Worm (Caenorhabditis elegans) whole organism, L4 larva: ENCODE results near the gene C35C5.8.

Source experiments
- F44E2.7 ChIP-seq: fragments of 200-800 bp; sonication (Bioruptor generic); IDR thresholded peaks from 2 replicates; pipeline ENCODE4 v2.1.2; 2022; ENCODE audit warnings: missing genetic modification characterization, missing compliant biosample characterization
- Y48G9A.11 ChIP-seq: fragments of 200-800 bp; sonication (Bioruptor generic); IDR thresholded peaks from 2 replicates; pipeline ENCODE4 v1.3.6; 2022; ENCODE audit warnings: missing genetic modification reagents, missing genetic modification characterization, missing compliant biosample characterization
- daf-16 ChIP-seq, 3 experiments: sonication (generic microtip); optimal IDR thresholded peaks; 2 replicates each; lab custom pipeline; 2016 to 2017; ENCODE audit warnings: missing genetic modification characterization in 3 of 3, missing genetic modification reagents in 3 of 3, mild to moderate bottlenecking in 2 of 3, missing compliant biosample characterization in 2 of 3, missing biosample characterization in 1 of 3, moderate library complexity in 1 of 3
- dmd-6 ChIP-seq: fragments of 200-800 bp; sonication (Bioruptor generic); IDR thresholded peaks from 2 replicates; pipeline ENCODE4 v1.3.6; 2022; ENCODE audit warnings: missing genetic modification reagents, missing genetic modification characterization, missing compliant biosample characterization
- snpc-4 ChIP-seq: fragments of 150-350 bp; optimal IDR thresholded peaks from 2 replicates; lab custom pipeline; 2014; ENCODE audit warnings: missing biosample characterization, missing genetic modification characterization
- unc-62 ChIP-seq, 3 experiments: fragments of 150-350 bp in 1 of 3; sonication (generic microtip); optimal IDR thresholded peaks in 2 of 3; peaks in 1 of 3; 1 replicate in 1 of 3; 2 replicates in 2 of 3; lab custom pipeline; 2014 to 2017; ENCODE audit warnings: missing biosample characterization in 3 of 3, missing genetic modification characterization in 3 of 3, missing genetic modification reagents in 3 of 3, missing genotype in 1 of 3
- vab-7 ChIP-seq: fragments of 200-800 bp; sonication (Bioruptor generic); IDR thresholded peaks from 2 replicates; pipeline ENCODE4 v1.3.6; 2022; ENCODE audit warnings: missing genetic modification reagents, missing genetic modification characterization, missing compliant biosample characterization

The C35C5.8 gene

DNA sequence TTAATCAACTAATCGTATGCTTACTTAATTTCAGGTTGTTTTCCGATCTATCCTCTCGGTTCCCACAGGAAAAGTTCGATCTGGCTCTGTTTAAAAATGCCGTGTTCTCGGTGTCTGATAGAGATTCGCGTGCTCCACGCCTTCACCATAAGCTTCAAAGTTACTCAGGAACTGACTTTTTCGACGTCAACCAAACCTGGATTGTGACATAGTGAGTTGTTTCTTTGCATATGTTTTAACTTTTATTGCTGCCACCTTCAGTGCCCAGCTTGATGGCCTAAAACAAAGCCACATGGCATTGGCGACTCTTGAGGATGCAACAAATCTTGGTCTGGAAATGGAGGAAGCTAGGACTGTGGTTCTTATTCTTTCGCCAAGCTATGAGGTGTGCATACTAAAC is 52.5 kb downstream of the C35C5.8 start:
- no peak for TF ChIP-seq F44E2.7 (GFP tag; lab: Robert Waterston, UW)
- TF ChIP-seq daf-16 (GFP tag; optimal IDR thresholded peaks at IDR 0.05; lab: Kevin White, UChicago), result no peak
- TF ChIP-seq daf-16 (tag; optimal IDR thresholded peaks at IDR 0.05; lab: Kevin White, UChicago), result no peak
- TF ChIP-seq vab-7, result no peak
- no peak for TF ChIP-seq dmd-6
- TF ChIP-seq unc-62 (GFP tag; optimal IDR thresholded peaks at IDR 0.05 in 1 of 2; lab: Kevin White, UChicago), result peak in 1 of 2 experiments; percentile 65
- no peak for TF ChIP-seq unc-62 (tag; optimal IDR thresholded peaks at IDR 0.05; lab: Kevin White, UChicago)
- TF ChIP-seq snpc-4 (tag; lab: Kevin White, UChicago), result no peak
- TF ChIP-seq Y48G9A.11 (GFP tag; lab: Robert Waterston, UW), result no peak
